Fruit fly (Drosophila melanogaster) whole organism, pupa: ENCODE measurements around the gene CG43131.

Source experiments
- CG10348 ChIP-seq: fragments of 200-800 bp; sonication (Bioruptor generic); IDR thresholded peaks from 2 replicates; pipeline ENCODE4 v1.3.6; 2022; ENCODE audit warnings: missing biosample characterization, missing genetic modification characterization
- CG12605 ChIP-seq: fragments of 200-800 bp; sonication (Bioruptor generic); IDR thresholded peaks from 2 replicates; pipeline ENCODE4 v1.3.6; 2022; ENCODE audit warnings: missing biosample characterization, missing genetic modification characterization
- CG13204 ChIP-seq: fragments of 200-800 bp; sonication (Bioruptor generic); optimal IDR thresholded peaks from 2 replicates; lab custom pipeline; 2018; ENCODE audit warnings: missing biosample characterization, mild to moderate bottlenecking, missing genetic modification characterization, moderate library complexity
- CG14655 ChIP-seq: fragments of 200-800 bp; sonication (Bioruptor generic); optimal IDR thresholded peaks from 3 replicates; lab custom pipeline; 2017; ENCODE audit warnings: mild to moderate bottlenecking, missing biosample characterization, missing genetic modification reagents, missing genetic modification characterization
- CG15710 ChIP-seq: fragments of 200-800 bp; sonication (Bioruptor generic); optimal IDR thresholded peaks from 2 replicates; lab custom pipeline; 2018; ENCODE audit warnings: missing biosample characterization, mild to moderate bottlenecking, missing genetic modification characterization, moderate library complexity
- CG17806 ChIP-seq: fragments of 200-800 bp; sonication (Bioruptor generic); optimal IDR thresholded peaks from 2 replicates; lab custom pipeline; 2018; ENCODE audit warnings: missing biosample characterization, mild to moderate bottlenecking, missing genetic modification characterization, moderate library complexity
- CG32121 ChIP-seq: fragments of 200-800 bp; sonication (Bioruptor generic); IDR thresholded peaks from 2 replicates; pipeline ENCODE4 v1.3.6; 2022; ENCODE audit warnings: missing biosample characterization, missing genetic modification characterization
- CG34367 ChIP-seq: fragments of 200-800 bp; sonication (Bioruptor generic); optimal IDR thresholded peaks from 2 replicates; lab custom pipeline; 2018; ENCODE audit warnings: missing biosample characterization, mild to moderate bottlenecking, missing genetic modification characterization
- CG4496 ChIP-seq: fragments of 200-800 bp; sonication (Bioruptor generic); IDR thresholded peaks from 3 replicates; pipeline ENCODE4 v1.3.6; 2022; ENCODE audit warnings: missing biosample characterization, missing genetic modification characterization
- CG8159 ChIP-seq: fragments of 200-800 bp; sonication (Bioruptor generic); optimal IDR thresholded peaks from 3 replicates; lab custom pipeline; 2018; ENCODE audit warnings: missing biosample characterization, mild to moderate bottlenecking, missing genetic modification characterization, moderate library complexity
- CG8301 ChIP-seq: fragments of 200-800 bp; sonication (Bioruptor generic); optimal IDR thresholded peaks from 2 replicates; lab custom pipeline; 2018; ENCODE audit warnings: missing biosample characterization, mild to moderate bottlenecking, missing genetic modification characterization
- CG9948 ChIP-seq: fragments of 200-800 bp; sonication (Bioruptor generic); optimal IDR thresholded peaks from 2 replicates; lab custom pipeline; 2018; ENCODE audit warnings: missing biosample characterization, mild to moderate bottlenecking, missing genetic modification characterization, moderate library complexity
- D1 ChIP-seq: fragments of 200-800 bp; sonication (Bioruptor generic); optimal IDR thresholded peaks from 2 replicates; lab custom pipeline; 2018; ENCODE audit warnings: missing biosample characterization, mild to moderate bottlenecking, missing genetic modification characterization, moderate library complexity
- EcR ChIP-seq: fragments of 200-800 bp; sonication (Bioruptor generic); optimal IDR thresholded peaks from 3 replicates; lab custom pipeline; 2019; ENCODE audit warnings: missing biosample characterization, missing genetic modification characterization, mild to moderate bottlenecking, moderate library complexity, missing genetic modification reagents
- Ets98B ChIP-seq: fragments of 200-800 bp; sonication (Bioruptor generic); IDR thresholded peaks from 2 replicates; pipeline ENCODE4 v1.3.6; 2022; ENCODE audit warnings: missing biosample characterization, missing genetic modification characterization
- Pif1A ChIP-seq: fragments of 200-800 bp; sonication (Bioruptor generic); optimal IDR thresholded peaks from 3 replicates; lab custom pipeline; 2016; ENCODE audit warnings: missing biosample characterization, missing genetic modification characterization
- Pif1B ChIP-seq: fragments of 200-800 bp; sonication (Bioruptor generic); optimal IDR thresholded peaks from 3 replicates; lab custom pipeline; 2016; ENCODE audit warnings: missing biosample characterization, missing genetic modification characterization
- Snoo ChIP-seq: fragments of 200-800 bp; sonication (Bioruptor generic); optimal IDR thresholded peaks from 3 replicates; lab custom pipeline; 2017; ENCODE audit warnings: missing biosample characterization, mild to moderate bottlenecking, missing genetic modification characterization, inconsistent platforms
- fd96Ca ChIP-seq: fragments of 200-800 bp; sonication (Bioruptor generic); IDR thresholded peaks from 3 replicates; pipeline ENCODE4 v1.3.6; 2022; ENCODE audit warnings: missing biosample characterization, missing genetic modification characterization
- gl ChIP-seq: fragments of 200-800 bp; sonication (Bioruptor generic); optimal IDR thresholded peaks from 2 replicates; lab custom pipeline; 2018; ENCODE audit warnings: missing biosample characterization, mild to moderate bottlenecking, missing genetic modification characterization
- rn ChIP-seq: fragments of 200-800 bp; sonication (Bioruptor generic); IDR thresholded peaks from 2 replicates; pipeline ENCODE4 v1.3.6; 2022; ENCODE audit warnings: missing biosample characterization, missing genetic modification characterization

CG43131 gene

dm6 chr3R:5065656-5066077, 43.3 kb downstream of the CG43131 start:
- TF ChIP-seq CG32121 (GFP tag; lab: Robert Waterston, UW), result no peak
- TF ChIP-seq CG34367 (tag; lab: Kevin White, UChicago), result no peak
- TF ChIP-seq EcR, result no peak
- no peak for TF ChIP-seq D1 (tag; lab: Kevin White, UChicago)
- TF ChIP-seq Ets98B (GFP tag; lab: Robert Waterston, UW), result no peak
- TF ChIP-seq CG9948 (tag; lab: Kevin White, UChicago), result no peak
- TF ChIP-seq, all 21 proteins: peak for 0

dm6 chr3R:5064542-5065358, 44.2 kb downstream of the CG43131 start:
- TF ChIP-seq EcR (no peak), Pif1A (GFP tag; lab: Kevin White, UChicago) (no peak), CG10348 (no peak), Ets98B (GFP tag; lab: Robert Waterston, UW) (0 out of 2 replicates have a peak, but pooled peaks have one; percentile 13), CG17806 (tag; lab: Kevin White, UChicago) (no peak), D1 (tag; lab: Kevin White, UChicago) (no peak)

dm6 chr3R:5063260-5063667, 45.7 kb downstream of the CG43131 start:
- no peak for TF ChIP-seq CG14655 (GFP tag; lab: Kevin White, UChicago)
- TF ChIP-seq CG15710, result no peak
- TF ChIP-seq CG34367 (tag; lab: Kevin White, UChicago), result no peak
- no peak for TF ChIP-seq CG12605 (GFP tag; lab: Robert Waterston, UW)
- no peak for TF ChIP-seq CG4496 (GFP tag; lab: Robert Waterston, UW)
- no peak for TF ChIP-seq CG17806 (tag; lab: Kevin White, UChicago)
- TF ChIP-seq CG10348, result no peak
- TF ChIP-seq CG8159, result no peak
- no peak for TF ChIP-seq Pif1B (GFP tag; lab: Kevin White, UChicago)
- no peak for TF ChIP-seq CG9948 (tag; lab: Kevin White, UChicago)
- TF ChIP-seq, all 21 proteins: peak for 0

- no peak for TF ChIP-seq CG9948 (tag; lab: Kevin White, UChicago)
- TF ChIP-seq gl (tag; lab: Kevin White, UChicago), result no peak
- no peak for TF ChIP-seq CG32121 (GFP tag; lab: Robert Waterston, UW)
- TF ChIP-seq D1 (tag; lab: Kevin White, UChicago), result no peak
- TF ChIP-seq CG8159, result no peak
These were observed 46.5 kb downstream of the CG43131 start for dm6 chr3R:5062502-5062901.

dm6 chr3R:5061340-5061701, 47.7 kb downstream of the CG43131 start:
- TF ChIP-seq CG4496 (GFP tag; lab: Robert Waterston, UW) (peak; percentile 62), gl (tag; lab: Kevin White, UChicago) (no peak), CG32121 (GFP tag; lab: Robert Waterston, UW) (no peak)

dm6 chr3R:5060669-5061339, 48.2 kb downstream of the CG43131 start:
- TF ChIP-seq CG4496 (GFP tag; lab: Robert Waterston, UW) (peak; percentile 14; the same call in 2 of the 3 replicates), CG17806 (tag; lab: Kevin White, UChicago) (peak; percentile 73), CG32121 (GFP tag; lab: Robert Waterston, UW) (peak; percentile 7; the same call in 1 of the 2 replicates), CG9948 (tag; lab: Kevin White, UChicago) (peak; percentile 74), rn (peak; percentile 54), Ets98B (GFP tag; lab: Robert Waterston, UW) (peak; percentile 34; the same call in 1 of the 2 replicates), gl (tag; lab: Kevin White, UChicago) (peak; percentile 53), fd96Ca (GFP tag; lab: Robert Waterston, UW) (peak; percentile 20; the same call in 2 of the 3 replicates), Pif1A (GFP tag; lab: Kevin White, UChicago) (peak; percentile 80), CG8159 (peak; percentile 85), Snoo (tag; lab: Kevin White, UChicago) (peak; percentile 72), CG34367 (tag; lab: Kevin White, UChicago) (peak; percentile 64), EcR (peak; percentile 67), CG8301 (tag; lab: Kevin White, UChicago) (peak; percentile 84), CG12605 (GFP tag; lab: Robert Waterston, UW) (0 out of 2 replicates have a peak, but pooled peaks have one; percentile 47), D1 (tag; lab: Kevin White, UChicago) (peak; percentile 41), CG10348 (0 out of 2 replicates have a peak, but pooled peaks have one; percentile 38), CG15710 (peak; percentile 76), CG14655 (GFP tag; lab: Kevin White, UChicago) (peak; percentile 87), CG13204 (GFP tag; lab: Kevin White, UChicago) (peak; percentile 45), Pif1B (GFP tag; lab: Kevin White, UChicago) (peak; percentile 68)
